Fruit fly (Drosophila melanogaster) whole organism, embryonic: ENCODE measurements around the gene Nmdar2.
A peak's percentile ranks its signal among the peaks of the same experiment; 100 is the strongest.

Experiments used
- Aef1 ChIP-seq: fragments of 200-800 bp; sonication (Bioruptor generic); IDR thresholded peaks from 3 replicates; pipeline ENCODE4 v1.3.6; 2022; ENCODE audit warnings: missing biosample characterization, missing genetic modification characterization
- Antp ChIP-seq: fragments of 200-800 bp; sonication (Bioruptor generic); optimal IDR thresholded peaks from 3 replicates; lab custom pipeline; 2016; ENCODE audit warnings: missing biosample characterization, missing genetic modification characterization
- Asciz ChIP-seq: fragments of 200-800 bp; sonication (Bioruptor generic); optimal IDR thresholded peaks from 2 replicates; lab custom pipeline; 2017; ENCODE audit warnings: missing biosample characterization, mild to moderate bottlenecking, missing genetic modification characterization, missing genetic modification reagents
- CG10147 ChIP-seq: fragments of 200-800 bp; sonication (Bioruptor generic); optimal IDR thresholded peaks from 2 replicates; lab custom pipeline; 2019; ENCODE audit warnings: missing biosample characterization, mild to moderate bottlenecking, missing genetic modification characterization, moderate library complexity
- CG10431 ChIP-seq: fragments of 200-800 bp; sonication (Bioruptor generic); optimal IDR thresholded peaks from 3 replicates; lab custom pipeline; 2018; ENCODE audit warnings: missing biosample characterization, mild to moderate bottlenecking, missing genetic modification characterization
- CG10654 ChIP-seq: fragments of 200-800 bp; sonication (Bioruptor generic); optimal IDR thresholded peaks from 2 replicates; lab custom pipeline; 2016; ENCODE audit warnings: missing biosample characterization, missing genetic modification characterization
- CG11723 ChIP-seq: fragments of 200-800 bp; sonication (Bioruptor generic); optimal IDR thresholded peaks from 2 replicates; lab custom pipeline; 2017; ENCODE audit warnings: missing biosample characterization, mild to moderate bottlenecking, missing genetic modification characterization
- CG12071 ChIP-seq: fragments of 200-800 bp; sonication (Bioruptor generic); optimal IDR thresholded peaks from 3 replicates; lab custom pipeline; 2018; ENCODE audit warnings: missing biosample characterization, mild to moderate bottlenecking, missing genetic modification characterization
- CG12391 ChIP-seq: fragments of 200-800 bp; sonication (Bioruptor generic); optimal IDR thresholded peaks from 3 replicates; lab custom pipeline; 2018; ENCODE audit warnings: missing biosample characterization, mild to moderate bottlenecking, missing genetic modification characterization, moderate library complexity
- CG13424 ChIP-seq: fragments of 200-800 bp; sonication (Bioruptor generic); optimal IDR thresholded peaks from 2 replicates; lab custom pipeline; 2019; ENCODE audit warnings: missing biosample characterization, mild to moderate bottlenecking, missing genetic modification characterization, moderate library complexity
- CG14860 ChIP-seq: fragments of 200-800 bp; sonication (Bioruptor generic); IDR thresholded peaks from 3 replicates; pipeline ENCODE4 v1.3.6; 2022; ENCODE audit warnings: missing biosample characterization, missing genetic modification characterization; ENCODE audit not compliant: partially characterized antibody
- CG17186 ChIP-seq: fragments of 200-800 bp; sonication (Bioruptor generic); optimal IDR thresholded peaks from 3 replicates; lab custom pipeline; 2017; ENCODE audit warnings: missing biosample characterization, missing genetic modification reagents, missing genetic modification characterization
- CG17385 ChIP-seq: fragments of 200-800 bp; sonication (Bioruptor generic); optimal IDR thresholded peaks from 3 replicates; lab custom pipeline; 2018; ENCODE audit warnings: missing biosample characterization, mild to moderate bottlenecking, missing genetic modification characterization
- CG17568 ChIP-seq: fragments of 200-800 bp; sonication (Bioruptor generic); optimal IDR thresholded peaks from 2 replicates; lab custom pipeline; 2018; ENCODE audit warnings: missing biosample characterization, mild to moderate bottlenecking, missing genetic modification characterization, moderate library complexity
- CG2129 ChIP-seq: fragments of 200-800 bp; sonication (Bioruptor generic); IDR thresholded peaks from 2 replicates; pipeline ENCODE4 v1.3.6; 2022; ENCODE audit warnings: missing biosample characterization, missing genetic modification characterization; ENCODE audit not compliant: partially characterized antibody
- CG2875 ChIP-seq: fragments of 200-800 bp; sonication (Bioruptor generic); optimal IDR thresholded peaks from 2 replicates; lab custom pipeline; 2017; ENCODE audit warnings: missing biosample characterization, mild to moderate bottlenecking, missing genetic modification characterization, missing genetic modification reagents
- CG32532 ChIP-seq: fragments of 200-800 bp; sonication (Bioruptor generic); IDR thresholded peaks from 2 replicates; pipeline ENCODE4 v1.3.6; 2022; ENCODE audit warnings: missing biosample characterization, missing genetic modification characterization
- CG3726 ChIP-seq: fragments of 200-800 bp; sonication (Bioruptor generic); IDR thresholded peaks from 3 replicates; pipeline ENCODE4, ENCODE4 v1.3.6; 2022; ENCODE audit warnings: missing biosample characterization, missing genetic modification characterization
- CG8359 ChIP-seq: fragments of 200-800 bp; sonication (Bioruptor generic); optimal IDR thresholded peaks from 2 replicates; lab custom pipeline; 2017; ENCODE audit warnings: missing biosample characterization, mild to moderate bottlenecking, missing genetic modification characterization, borderline replicate concordance
- CG8765 ChIP-seq: fragments of 200-800 bp; sonication (Bioruptor generic); IDR thresholded peaks from 2 replicates; pipeline ENCODE4 v1.3.6; 2022; ENCODE audit warnings: missing biosample characterization, missing genetic modification characterization
- CG9932 ChIP-seq: fragments of 200-800 bp; sonication (Bioruptor generic); IDR thresholded peaks from 2 replicates; pipeline ENCODE4 v1.3.6; 2022; ENCODE audit warnings: missing biosample characterization, missing genetic modification characterization
- Chrac-16 ChIP-seq: fragments of 200-800 bp; sonication (Bioruptor generic); optimal IDR thresholded peaks from 3 replicates; lab custom pipeline; 2016; ENCODE audit warnings: missing biosample characterization, missing genetic modification characterization
- Dbx ChIP-seq: fragments of 200-800 bp; sonication (Bioruptor generic); IDR thresholded peaks from 3 replicates; pipeline ENCODE4 v1.3.6; 2022; ENCODE audit warnings: missing biosample characterization, missing genetic modification characterization
- Doc2 ChIP-seq: fragments of 200-800 bp; sonication (Bioruptor generic); IDR thresholded peaks from 2 replicates; pipeline ENCODE4 v1.3.6; 2022; ENCODE audit warnings: missing biosample characterization, missing genetic modification characterization
- Doc3 ChIP-seq: fragments of 200-800 bp; sonication (Bioruptor generic); IDR thresholded peaks from 3 replicates; pipeline ENCODE4 v1.3.6; 2022; ENCODE audit warnings: missing biosample characterization, missing genetic modification characterization; ENCODE audit not compliant: partially characterized antibody
- Dp ChIP-seq: fragments of 200-800 bp; sonication (Bioruptor generic); optimal IDR thresholded peaks from 2 replicates; lab custom pipeline; 2018; ENCODE audit warnings: missing biosample characterization, mild to moderate bottlenecking, missing genetic modification characterization, moderate library complexity
- E2f1 ChIP-seq: fragments of 200-800 bp; sonication (Bioruptor generic); IDR thresholded peaks from 2 replicates; pipeline ENCODE4 v1.3.6; 2022; ENCODE audit warnings: missing biosample characterization, missing genetic modification characterization
- Hmx ChIP-seq: fragments of 200-800 bp; sonication (Bioruptor generic); optimal IDR thresholded peaks from 2 replicates; lab custom pipeline; 2016; ENCODE audit warnings: missing biosample characterization, missing genetic modification characterization
- Kr ChIP-seq: fragments of 200-800 bp; sonication (Bioruptor generic); optimal IDR thresholded peaks from 2 replicates; lab custom pipeline; 2017; ENCODE audit warnings: missing biosample characterization, mild to moderate bottlenecking, missing genetic modification characterization
- Mrtf ChIP-seq: fragments of 200-800 bp; sonication (Bioruptor generic); IDR thresholded peaks from 3 replicates; pipeline ENCODE4 v1.3.6; 2022; ENCODE audit warnings: missing biosample characterization, missing genetic modification characterization
- Poxn ChIP-seq: fragments of 200-800 bp; sonication (Bioruptor generic); IDR thresholded peaks from 2 replicates; pipeline ENCODE4 v1.3.6; 2022; ENCODE audit warnings: missing biosample characterization, missing genetic modification characterization
- Ptx1 ChIP-seq: fragments of 200-800 bp; sonication (Bioruptor generic); IDR thresholded peaks from 2 replicates; pipeline ENCODE4 v1.3.6; 2022; ENCODE audit warnings: missing biosample characterization, missing genetic modification characterization
- Side ChIP-seq: fragments of 200-800 bp; sonication (Bioruptor generic); optimal IDR thresholded peaks from 2 replicates; lab custom pipeline; 2016; ENCODE audit warnings: missing biosample characterization, missing genetic modification characterization
- ac ChIP-seq: fragments of 200-800 bp; sonication (Bioruptor generic); optimal IDR thresholded peaks from 3 replicates; lab custom pipeline; 2017; ENCODE audit warnings: missing biosample characterization, mild to moderate bottlenecking, missing genetic modification characterization
- chinmo ChIP-seq: fragments of 200-800 bp; sonication (Bioruptor generic); IDR thresholded peaks from 4 replicates; pipeline ENCODE4 v1.3.6; 2022; ENCODE audit warnings: missing biosample characterization, missing genetic modification characterization; ENCODE audit not compliant: partially characterized antibody
- chn ChIP-seq: fragments of 200-800 bp; sonication (Bioruptor generic); optimal IDR thresholded peaks from 2 replicates; lab custom pipeline; 2016; ENCODE audit warnings: missing biosample characterization, missing genetic modification characterization
- croc ChIP-seq: fragments of 200-800 bp; sonication (Bioruptor generic); conservative IDR thresholded peaks from 3 replicates; pipeline ENCODE4 v1.3.6; 2022; ENCODE audit warnings: missing biosample characterization, missing genetic modification characterization
- fd96Cb ChIP-seq: fragments of 200-800 bp; sonication (Bioruptor generic); optimal IDR thresholded peaks from 2 replicates; lab custom pipeline; 2018; ENCODE audit warnings: missing biosample characterization, mild to moderate bottlenecking, missing genetic modification characterization, moderate library complexity
- kah ChIP-seq: fragments of 200-800 bp; sonication (Bioruptor generic); optimal IDR thresholded peaks from 2 replicates; lab custom pipeline; 2018; ENCODE audit warnings: missing biosample characterization, mild to moderate bottlenecking, missing genetic modification characterization
- kni ChIP-seq: fragments of 200-800 bp; sonication (Bioruptor generic); optimal IDR thresholded peaks from 3 replicates; lab custom pipeline; 2017; ENCODE audit warnings: mild to moderate bottlenecking, missing biosample characterization, missing genetic modification reagents, missing genetic modification characterization
- lmd ChIP-seq: fragments of 200-800 bp; sonication (Bioruptor generic); IDR thresholded peaks from 2 replicates; pipeline ENCODE4 v1.3.6; 2022; ENCODE audit warnings: missing biosample characterization, missing genetic modification characterization
- luna ChIP-seq: fragments of 200-800 bp; sonication (Bioruptor generic); optimal IDR thresholded peaks from 2 replicates; lab custom pipeline; 2016; ENCODE audit warnings: missing biosample characterization, missing genetic modification characterization
- onecut ChIP-seq: fragments of 200-800 bp; sonication (Bioruptor generic); IDR thresholded peaks from 2 replicates; pipeline ENCODE4 v1.3.6; 2022; ENCODE audit warnings: missing biosample characterization, missing genetic modification characterization
- org-1 ChIP-seq: fragments of 200-800 bp; sonication (Bioruptor generic); optimal IDR thresholded peaks from 2 replicates; lab custom pipeline; 2017; ENCODE audit warnings: missing biosample characterization, missing genetic modification characterization
- p53 ChIP-seq: fragments of 200-800 bp; sonication (Bioruptor generic); optimal IDR thresholded peaks from 2 replicates; lab custom pipeline; 2016; ENCODE audit warnings: missing biosample characterization, missing genetic modification characterization
- pnt ChIP-seq: fragments of 200-800 bp; sonication (Bioruptor generic); optimal IDR thresholded peaks from 3 replicates; lab custom pipeline; 2016; ENCODE audit warnings: missing biosample characterization, missing genetic modification characterization
- psq ChIP-seq: fragments of 200-800 bp; sonication (Bioruptor generic); optimal IDR thresholded peaks from 2 replicates; lab custom pipeline; 2017; ENCODE audit warnings: missing biosample characterization, missing genetic modification characterization
- sc ChIP-seq, 3 experiments: fragments of >200 bp in 2 of 3; fragments of 200-800 bp in 1 of 3; sonication (Bioruptor generic) in 1 of 3; optimal IDR thresholded peaks; 2 replicates in 2 of 3; 3 replicates in 1 of 3; lab custom pipeline; 2017; ENCODE audit warnings: mild to moderate bottlenecking in 1 of 3, missing biosample characterization in 1 of 3, missing genetic modification characterization in 1 of 3, missing genetic modification reagents in 1 of 3
- tup ChIP-seq: fragments of 200-800 bp; sonication (Bioruptor generic); optimal IDR thresholded peaks from 2 replicates; lab custom pipeline; 2016; ENCODE audit warnings: missing biosample characterization, mild to moderate bottlenecking, missing genetic modification characterization, moderate library complexity
- usp ChIP-seq: fragments of >200 bp; optimal IDR thresholded peaks from 2 replicates; lab custom pipeline; 2017; ENCODE audit warnings: missing biosample characterization, missing genetic modification characterization
- vvl ChIP-seq: fragments of 200-800 bp; sonication (Bioruptor generic); IDR thresholded peaks from 2 replicates; pipeline ENCODE4 v1.3.6; 2022; ENCODE audit warnings: missing biosample characterization, missing genetic modification characterization
- wdn ChIP-seq: fragments of 200-800 bp; sonication (Bioruptor generic); IDR thresholded peaks from 2 replicates; pipeline ENCODE4 v1.3.6; 2022; ENCODE audit warnings: missing biosample characterization, missing genetic modification characterization

Gene Nmdar2

DNA sequence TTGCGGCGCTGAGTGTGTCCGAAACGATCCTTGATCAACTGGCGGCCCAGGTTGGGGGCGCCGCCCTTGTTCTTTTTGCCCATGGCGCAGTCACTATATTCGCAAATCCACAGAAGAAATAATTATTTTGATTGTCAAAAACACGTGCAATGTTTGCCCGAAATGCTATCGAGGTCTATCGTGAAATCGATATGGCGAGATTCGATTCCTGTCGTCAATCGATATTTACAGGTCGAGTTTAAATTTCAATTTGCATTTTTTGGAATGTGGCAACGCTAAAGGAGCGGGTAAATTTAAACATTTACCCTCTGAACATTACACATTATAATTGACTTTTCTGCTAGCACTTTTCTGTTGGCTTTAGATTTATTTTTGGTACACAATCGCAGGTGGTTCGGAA lies 43.6 kb downstream of the Nmdar2 start, which contains the start of gene Ns3 (continued):
- TF ChIP-seq ac (GFP tag; lab: Kevin White, UChicago) (no peak), Asciz (GFP tag; lab: Kevin White, UChicago) (no peak), Poxn (GFP tag; lab: Robert Waterston, UW) (no peak), croc (GFP tag; lab: Robert Waterston, UW) (no peak), CG3726 (GFP tag; lab: Robert Waterston, UW) (no peak), Doc2 (GFP tag; lab: Robert Waterston, UW) (no peak), Dp (GFP tag; lab: Kevin White, UChicago) (peak; percentile 94), Doc3 (GFP tag; lab: Robert Waterston, UW) (peak; percentile 72), Chrac-16 (GFP tag; lab: Kevin White, UChicago) (no peak), CG14860 (GFP tag; lab: Robert Waterston, UW) (peak; percentile 84), Aef1 (no peak), CG2875 (GFP tag; lab: Kevin White, UChicago) (no peak), Ptx1 (GFP tag; lab: Robert Waterston, UW) (no peak), CG10431 (GFP tag; lab: Kevin White, UChicago) (no peak), Mrtf (GFP tag; lab: Robert Waterston, UW) (no peak), psq (GFP tag; lab: Kevin White, UChicago) (no peak), vvl (GFP tag; lab: Robert Waterston, UW) (peak; percentile 95), CG17568 (GFP tag; lab: Kevin White, UChicago) (no peak), CG17186 (GFP tag; lab: Kevin White, UChicago) (no peak), chn (no peak), Hmx (GFP tag; lab: Kevin White, UChicago) (no peak), chinmo (GFP tag; lab: Robert Waterston, UW) (peak; percentile 88), CG11723 (no peak), tup (GFP tag; lab: Kevin White, UChicago) (no peak), CG32532 (GFP tag; lab: Robert Waterston, UW) (no peak), luna (no peak), CG9932 (no peak), E2f1 (GFP tag; lab: Robert Waterston, UW) (no peak), CG10147 (no peak), kah (no peak), CG13424 (tag; lab: Kevin White, UChicago) (no peak), CG8765 (no peak), CG12071 (no peak), Dbx (no peak), sc (optimal IDR thresholded peaks at IDR 0.05; lab: Kevin White, UChicago) (no peak), sc (GFP tag; optimal IDR thresholded peaks at IDR 0.05; lab: Kevin White, UChicago) (no peak), pnt (GFP tag; lab: Kevin White, UChicago) (no peak), Kr (no peak), CG2129 (GFP tag; lab: Robert Waterston, UW) (peak; percentile 49; the same call in 1 of the 2 replicates), kni (GFP tag; lab: Kevin White, UChicago) (no peak), wdn (no peak), CG10654 (GFP tag; lab: Kevin White, UChicago) (no peak), usp (GFP tag; lab: Kevin White, UChicago) (no peak), CG17385 (GFP tag; lab: Kevin White, UChicago) (no peak), CG12391 (tag; lab: Kevin White, UChicago) (no peak), org-1 (GFP tag; lab: Kevin White, UChicago) (no peak), lmd (GFP tag; lab: Robert Waterston, UW) (no peak), onecut (GFP tag; lab: Robert Waterston, UW) (no peak), CG8359 (GFP tag; lab: Kevin White, UChicago) (no peak), p53 (no peak), Antp (GFP tag; lab: Kevin White, UChicago) (no peak), Side (GFP tag; lab: Kevin White, UChicago) (no peak), fd96Cb (tag; lab: Kevin White, UChicago) (no peak)
